Worm (Caenorhabditis elegans): Measurements from ENCODE around the gene W09H1.4.

Gene W09H1.4

ce11 chrII:13199674-13200215, 16.4 kb downstream of the W09H1.4 start, which contains the start of gene btf-1 (continued):
- peak; percentile 81 for TF ChIP-seq ama-1 (optimal IDR thresholded peaks at IDR 0.05)
- TF ChIP-seq ceh-31 (tag; optimal IDR thresholded peaks at IDR 0.05): peak; percentile 93
- TF ChIP-seq fkh-6 (tag; optimal IDR thresholded peaks at IDR 0.05): peak; percentile 10
- TF ChIP-seq tbx-7 (tag; optimal IDR thresholded peaks at IDR 0.05): peak; percentile 78
- no peak for TF ChIP-seq pag-3 (tag; optimal IDR thresholded peaks at IDR 0.05; ENCODE audit: borderline replicate concordance)
- no peak for TF ChIP-seq hlh-30 (tag; optimal IDR thresholded peaks at IDR 0.05; ENCODE audit: insufficient read depth)
- TF ChIP-seq ahr-1 (tag; optimal IDR thresholded peaks at IDR 0.05): peak; percentile 80
- peak; percentile 3 for TF ChIP-seq T23F11.4 (GFP tag; optimal IDR thresholded peaks at IDR 0.05)
- peak; percentile 81 for TF ChIP-seq elt-2 (tag; optimal IDR thresholded peaks at IDR 0.05)
- no peak for TF ChIP-seq unc-3 (GFP tag; conservative IDR thresholded peaks at IDR 0.05)
- peak; percentile 73 for TF ChIP-seq unc-3 (tag; optimal IDR thresholded peaks at IDR 0.05)
- TF ChIP-seq eyg-1 (tag; optimal IDR thresholded peaks at IDR 0.05): peak; percentile 16
- TF ChIP-seq madf-2 (tag; optimal IDR thresholded peaks at IDR 0.05): peak; percentile 35
- peak; percentile 69 for TF ChIP-seq lim-6 (tag; optimal IDR thresholded peaks at IDR 0.05)
- TF ChIP-seq unc-86 (tag; optimal IDR thresholded peaks at IDR 0.05): peak; percentile 73
- TF ChIP-seq ceh-2 (tag; optimal IDR thresholded peaks at IDR 0.05): peak; percentile 73
- TF ChIP-seq syd-9 (tag; optimal IDR thresholded peaks at IDR 0.05): no peak
- no peak for TF ChIP-seq lin-11 (tag; optimal IDR thresholded peaks at IDR 0.05)
- TF ChIP-seq ceh-24 (tag; optimal IDR thresholded peaks at IDR 0.05): no peak
- peak; percentile 93 for TF ChIP-seq zip-5 (tag; optimal IDR thresholded peaks at IDR 0.05)
- peak; percentile 82 for TF ChIP-seq C08G9.2 (tag; optimal IDR thresholded peaks at IDR 0.05)
- TF ChIP-seq nhr-232 (tag; optimal IDR thresholded peaks at IDR 0.05): no peak
- no peak for TF ChIP-seq ceh-22 (tag; optimal IDR thresholded peaks at IDR 0.05)
- TF ChIP-seq sox-2 (GFP tag; IDR thresholded peaks at IDR 0.05): no peak
- no peak for TF ChIP-seq C38D4.7 (GFP tag; optimal IDR thresholded peaks at IDR 0.05)
- peak; percentile 19 for TF ChIP-seq unc-42 (tag; optimal IDR thresholded peaks at IDR 0.05)
- TF ChIP-seq ref-2 (tag; optimal IDR thresholded peaks at IDR 0.05): peak; percentile 82
- peak; percentile 7 for TF ChIP-seq pat-9 (tag; optimal IDR thresholded peaks at IDR 0.05)
- no peak for TF ChIP-seq hlh-6 (tag; optimal IDR thresholded peaks at IDR 0.05)
- TF ChIP-seq hlh-13 (GFP tag; optimal IDR thresholded peaks at IDR 0.05): no peak
- no peak for TF ChIP-seq pros-1 (tag; optimal IDR thresholded peaks at IDR 0.05)
- no peak for TF ChIP-seq gmeb-2 (tag; optimal IDR thresholded peaks at IDR 0.05)
- peak; percentile 71 for TF ChIP-seq F13H6.1 (tag; optimal IDR thresholded peaks at IDR 0.05)
- TF ChIP-seq fkh-10 (GFP tag; optimal IDR thresholded peaks at IDR 0.05): no peak
- no peak for TF ChIP-seq che-1 (tag; optimal IDR thresholded peaks at IDR 0.05)
- TF ChIP-seq tbx-2 (tag; optimal IDR thresholded peaks at IDR 0.05): peak; percentile 85
- peak; percentile 34 for TF ChIP-seq ttx-3 (tag; optimal IDR thresholded peaks at IDR 0.05)
- TF ChIP-seq ceh-18 (tag; optimal IDR thresholded peaks at IDR 0.05): peak; percentile 35
- peak; percentile 42 for TF ChIP-seq hlh-15 (tag; optimal IDR thresholded peaks at IDR 0.05)
- TF ChIP-seq sox-4 (tag; optimal IDR thresholded peaks at IDR 0.05): no peak

- TF ChIP-seq che-1 (tag; optimal IDR thresholded peaks at IDR 0.05) (no peak), gmeb-2 (tag; optimal IDR thresholded peaks at IDR 0.05) (no peak), pros-1 (tag; optimal IDR thresholded peaks at IDR 0.05) (no peak), T23F11.4 (GFP tag; optimal IDR thresholded peaks at IDR 0.05) (no peak), ceh-14 (tag; optimal IDR thresholded peaks at IDR 0.05) (no peak), unc-55 (GFP tag; optimal IDR thresholded peaks at IDR 0.05) (no peak), K09A11.1 (tag; optimal IDR thresholded peaks at IDR 0.05; ENCODE audit: insufficient read depth) (no peak), K02D7.2 (tag; optimal IDR thresholded peaks at IDR 0.05) (no peak), sox-4 (tag; optimal IDR thresholded peaks at IDR 0.05) (no peak), mec-3 (tag; optimal IDR thresholded peaks at IDR 0.05; ENCODE audit: borderline replicate concordance) (no peak), hlh-30 (tag; optimal IDR thresholded peaks at IDR 0.05; ENCODE audit: insufficient read depth) (no peak), unc-42 (tag; optimal IDR thresholded peaks at IDR 0.05) (no peak), pha-2 (tag; optimal IDR thresholded peaks at IDR 0.05) (no peak), ceh-6 (GFP tag; optimal IDR thresholded peaks at IDR 0.05) (no peak), ceh-45 (GFP tag; IDR thresholded peaks at IDR 0.05) (no peak), lin-11 (tag; optimal IDR thresholded peaks at IDR 0.05) (no peak), zip-5 (tag; optimal IDR thresholded peaks at IDR 0.05) (no peak)
Observed at ce11 chrII:13215792-13216191, 32.5 kb downstream of the W09H1.4 start, which contains the start of gene F15D4.2. TSS of gene F15D4.2 (plus strand) at chrII:13216092.

Data from whole organism, late embryonic.